Fruit fly (Drosophila melanogaster): ENCODE measurements around the gene CG14022.
A peak's percentile ranks its signal among the peaks of the same experiment; 100 is the strongest.

The CG14022 gene

DNA sequence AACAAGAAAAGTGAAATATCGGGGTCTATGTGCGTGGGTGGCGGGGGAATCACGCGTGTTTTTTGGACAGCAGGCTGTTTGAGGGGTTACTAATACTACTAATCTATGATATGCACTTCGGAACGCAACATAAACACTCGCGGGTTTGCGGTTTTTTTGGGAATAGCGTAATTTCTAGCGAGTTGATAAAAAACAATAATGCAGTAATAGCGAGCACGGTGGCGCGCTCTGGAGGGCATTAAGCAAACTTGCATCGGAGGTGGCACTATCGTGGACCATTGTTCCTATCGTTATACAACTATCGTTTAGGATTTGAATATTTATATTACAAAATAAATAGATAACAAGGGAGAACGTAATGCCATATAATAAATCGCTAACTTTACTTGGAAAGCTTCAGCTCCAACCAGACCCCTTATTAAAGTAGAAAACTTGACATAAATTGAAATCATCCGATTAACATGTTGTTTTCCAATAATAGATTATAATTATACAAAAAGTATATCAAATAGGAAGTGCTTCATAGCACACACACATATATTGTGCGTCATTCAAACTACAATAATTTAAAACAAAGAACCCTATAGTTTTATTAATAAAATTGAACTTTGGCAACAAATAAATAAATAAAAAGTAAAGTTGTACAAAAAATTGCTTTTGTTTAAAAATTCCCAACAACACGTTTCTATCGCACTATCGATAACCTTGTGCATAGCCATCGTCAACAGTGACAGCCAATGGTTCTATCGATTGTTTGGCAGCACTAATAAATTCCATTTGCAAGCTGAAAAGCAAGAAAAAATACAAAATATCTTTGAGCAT, 50.2 kb downstream of the CG14022 start, which contains the start of the genes Nin and Bub1:
Gene Nin (minus strand): TSS at position 240 of the 822 bp plus-strand sequence.
Gene Bub1 (plus strand): TSS at position 557 of the 822 bp plus-strand sequence.
- TF ChIP-seq CG15710 (tag; optimal IDR thresholded peaks at IDR 0.05) (peak; percentile 27), gl (tag; optimal IDR thresholded peaks at IDR 0.05) (peak; percentile 2), Snoo (tag; optimal IDR thresholded peaks at IDR 0.05) (no peak), rn (GFP tag; IDR thresholded peaks at IDR 0.05) (0 out of 2 replicates have a peak, but pooled peaks have one; percentile 8)

Measured in whole organism, pupa.